Fruit fly (Drosophila melanogaster) whole organism, wandering third instar larva: ENCODE results near the gene CG4080.

Experiments
- CG32264 ChIP-seq: fragments of 200-800 bp; sonication (Bioruptor generic); optimal IDR thresholded peaks from 2 replicates; lab custom pipeline; 2016; ENCODE audit warnings: missing biosample characterization, missing genetic modification characterization
- Hnf4 ChIP-seq: fragments of 200-800 bp; sonication (Bioruptor generic); optimal IDR thresholded peaks from 2 replicates; lab custom pipeline; 2016; ENCODE audit warnings: missing biosample characterization, mild to moderate bottlenecking, missing genetic modification characterization
- Hr78 ChIP-seq: fragments of >200 bp; optimal IDR thresholded peaks from 2 replicates; lab custom pipeline; 2017; ENCODE audit warnings: missing biosample characterization, missing genetic modification characterization
- Rel ChIP-seq, 2 experiments: fragments of 200-800 bp; sonication (Bioruptor generic) in 1 of 2; optimal IDR thresholded peaks; 2 replicates in 1 of 2; 3 replicates in 1 of 2; lab custom pipeline; 2016 to 2019; ENCODE audit warnings: mild to moderate bottlenecking in 2 of 2, missing biosample characterization in 2 of 2, missing genetic modification characterization in 2 of 2, moderate library complexity in 1 of 2
- Vsx2 ChIP-seq: fragments of 200-300, 225-300 bp; sonication (Bioruptor generic); optimal IDR thresholded peaks from 2 replicates; lab custom pipeline; 2018; ENCODE audit warnings: missing biosample characterization, missing genetic modification characterization; ENCODE audit not compliant: partially characterized antibody
- dl ChIP-seq, 2 experiments: fragments of 175-275, 200-275 bp in 1 of 2; fragments of 200-275 bp in 1 of 2; sonication (Bioruptor generic); optimal IDR thresholded peaks; lab custom pipeline; 2018; ENCODE audit warnings: mild to moderate bottlenecking in 2 of 2, missing biosample characterization in 2 of 2, missing genetic modification characterization in 2 of 2, moderate library complexity in 2 of 2; ENCODE audit not compliant: partially characterized antibody in 2 of 2, insufficient read depth in 1 of 2
- dmrt93B ChIP-seq: fragments of 200-800 bp; sonication (Bioruptor generic); optimal IDR thresholded peaks from 2 replicates; lab custom pipeline; 2018; ENCODE audit warnings: missing biosample characterization, mild to moderate bottlenecking, missing genetic modification characterization
- dsf ChIP-seq: sonication (Bioruptor generic); optimal IDR thresholded peaks from 2 replicates; lab custom pipeline; 2016; ENCODE audit warnings: missing biosample characterization, missing genetic modification characterization, borderline replicate concordance
- foxo ChIP-seq, 2 experiments: fragments of 200-800 bp; sonication (Bioruptor generic); optimal IDR thresholded peaks; 2 replicates in 1 of 2; 3 replicates in 1 of 2; lab custom pipeline; 2016 to 2017; ENCODE audit warnings: missing biosample characterization in 2 of 2, missing genetic modification characterization in 2 of 2
- h ChIP-seq: fragments of 200-800 bp; sonication (Bioruptor generic); optimal IDR thresholded peaks from 3 replicates; lab custom pipeline; 2016; ENCODE audit warnings: missing biosample characterization, mild to moderate bottlenecking, missing genetic modification characterization
- jim ChIP-seq: fragments of 175-275, 200-325 bp; sonication (Bioruptor generic); optimal IDR thresholded peaks from 2 replicates; lab custom pipeline; 2016; ENCODE audit warnings: missing biosample characterization, mild to moderate bottlenecking, missing genetic modification characterization
- pan ChIP-seq: fragments of >200 bp; optimal IDR thresholded peaks from 2 replicates; lab custom pipeline; 2017
- usp ChIP-seq: fragments of >200 bp; optimal IDR thresholded peaks from 2 replicates; lab custom pipeline; 2017; ENCODE audit warnings: missing biosample characterization, missing genetic modification characterization

- no peak for TF ChIP-seq CG32264
- no peak for TF ChIP-seq foxo (GFP tag; optimal IDR thresholded peaks at IDR 0.05; lab: Kevin White, UChicago)
- TF ChIP-seq Hr78 (GFP tag; lab: Kevin White, UChicago): no peak
- no peak for TF ChIP-seq h
- TF ChIP-seq Rel (GFP tag; optimal IDR thresholded peaks at IDR 0.05; lab: Kevin White, UChicago): no peak
- no peak for TF ChIP-seq Rel (tag; optimal IDR thresholded peaks at IDR 0.05; lab: Kevin White, UChicago)
- TF ChIP-seq pan: no peak
- no peak for TF ChIP-seq dl (GFP tag; optimal IDR thresholded peaks at IDR 0.05; lab: Kevin White, UChicago; ENCODE audit: insufficient read depth in 1 of 2, partially characterized antibody in 2 of 2)
- no peak for TF ChIP-seq usp (GFP tag; lab: Kevin White, UChicago)
- TF ChIP-seq Vsx2 (GFP tag; lab: Kevin White, UChicago): no peak
- no peak for TF ChIP-seq jim (GFP tag; lab: Kevin White, UChicago)
- TF ChIP-seq dsf (GFP tag; lab: Kevin White, UChicago): no peak
- no peak for TF ChIP-seq dmrt93B (GFP tag; lab: Kevin White, UChicago)
- TF ChIP-seq Hnf4 (GFP tag; lab: Kevin White, UChicago): no peak
Observed at dm6 chr3L:9400697-9401353, 1.8 kb upstream of the CG4080 start.
